Worm (Caenorhabditis elegans): Measurements from ENCODE around the gene pigg-1.

DNA sequence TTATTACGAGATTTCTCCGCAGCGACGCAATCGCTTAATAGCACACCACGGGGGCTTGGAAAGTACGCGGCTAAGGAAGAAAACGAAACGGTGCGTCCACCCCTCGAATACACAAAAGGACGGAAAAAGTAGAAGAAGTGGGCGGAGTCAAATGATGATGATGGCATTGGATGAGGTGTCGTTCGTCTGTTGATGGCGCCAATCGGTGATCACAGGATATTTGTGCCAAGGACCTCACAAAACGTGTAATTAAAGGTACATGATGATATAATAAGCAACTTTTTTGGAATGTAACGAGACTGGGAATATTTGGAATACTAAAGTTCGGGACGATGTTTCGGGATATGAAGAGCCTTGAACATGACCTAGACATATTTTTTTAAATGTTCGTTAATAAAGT lies 34.3 kb upstream of the pigg-1 start, which contains the start of gene cutl-12:
- TF ChIP-seq nhr-43 (tag; optimal IDR thresholded peaks at IDR 0.05; ENCODE audit: poor library complexity, severe bottlenecking) (no peak), snpc-4 (tag; optimal IDR thresholded peaks at IDR 0.05) (no peak), lin-39 (tag; optimal IDR thresholded peaks at IDR 0.05) (no peak)

Data from whole organism, L3 larva.